Worm (Caenorhabditis elegans) whole organism, L4 larva: Measurements from ENCODE around the gene srt-29.

ENCODE experiments used
- F10B5.3 ChIP-seq: sonication (generic microtip); optimal IDR thresholded peaks from 2 replicates; lab custom pipeline; 2016; ENCODE audit warnings: mild to moderate bottlenecking, missing genetic modification characterization, missing compliant biosample characterization
- F44E2.7 ChIP-seq: fragments of 200-800 bp; sonication (Bioruptor generic); IDR thresholded peaks from 2 replicates; pipeline ENCODE4 v2.1.2; 2022; ENCODE audit warnings: missing genetic modification characterization, missing compliant biosample characterization
- F49E8.2 ChIP-seq: sonication (generic microtip); optimal IDR thresholded peaks from 2 replicates; lab custom pipeline; 2016; ENCODE audit warnings: missing compliant biosample characterization, mild to moderate bottlenecking, missing genetic modification characterization, borderline replicate concordance
- T20F7.1 ChIP-seq: fragments of 200-800 bp; sonication (Bioruptor generic); optimal IDR thresholded peaks from 2 replicates; lab custom pipeline; 2018; ENCODE audit warnings: mild to moderate bottlenecking, missing genetic modification characterization, missing compliant biosample characterization
- Y105C5A.15 ChIP-seq: fragments of 200-800 bp; sonication (Bioruptor generic); IDR thresholded peaks from 2 replicates; pipeline ENCODE4 v1.3.6; 2022; ENCODE audit warnings: missing genetic modification characterization, missing compliant biosample characterization
- Y75B8A.6 ChIP-seq: fragments of 200-800 bp; sonication (Bioruptor generic); IDR thresholded peaks from 2 replicates; pipeline ENCODE4 v1.3.6; 2022; ENCODE audit warnings: missing genetic modification reagents, missing genetic modification characterization, missing compliant biosample characterization
- ama-1 ChIP-seq: fragments of 150-350 bp; optimal IDR thresholded peaks from 2 replicates; lab custom pipeline; 2014; ENCODE audit warnings: inconsistent platforms, mixed read lengths
- ceh-82 ChIP-seq: sonication (generic microtip); optimal IDR thresholded peaks from 2 replicates; lab custom pipeline; 2017; ENCODE audit warnings: missing biosample characterization, missing genetic modification characterization
- daf-16 ChIP-seq, 3 experiments: sonication (generic microtip); optimal IDR thresholded peaks; 2 replicates each; lab custom pipeline; 2016 to 2017; ENCODE audit warnings: missing genetic modification characterization in 3 of 3, missing genetic modification reagents in 3 of 3, mild to moderate bottlenecking in 2 of 3, missing compliant biosample characterization in 2 of 3, missing biosample characterization in 1 of 3, moderate library complexity in 1 of 3
- dmd-6 ChIP-seq: fragments of 200-800 bp; sonication (Bioruptor generic); IDR thresholded peaks from 2 replicates; pipeline ENCODE4 v1.3.6; 2022; ENCODE audit warnings: missing genetic modification reagents, missing genetic modification characterization, missing compliant biosample characterization
- dmd-8 ChIP-seq: fragments of 200-800 bp; sonication (Bioruptor generic); IDR thresholded peaks from 2 replicates; pipeline ENCODE4 v1.3.6; 2022; ENCODE audit warnings: missing genetic modification characterization, missing compliant biosample characterization
- dmd-9 ChIP-seq: fragments of 200-800 bp; sonication (Bioruptor generic); IDR thresholded peaks from 2 replicates; pipeline ENCODE4 v1.3.6; 2022; ENCODE audit warnings: missing genetic modification reagents, missing genetic modification characterization, missing compliant biosample characterization
- dpl-1 ChIP-seq: fragments of 150-350 bp; optimal IDR thresholded peaks from 2 replicates; lab custom pipeline; 2014; ENCODE audit warnings: missing biosample characterization, missing genetic modification reagents, missing genetic modification characterization
- duxl-1 ChIP-seq: sonication (generic microtip); optimal IDR thresholded peaks from 2 replicates; lab custom pipeline; 2016; ENCODE audit warnings: mild to moderate bottlenecking, missing genetic modification characterization, moderate library complexity, missing compliant biosample characterization; ENCODE audit not compliant: poor library complexity
- dve-1 ChIP-seq: sonication (generic microtip); optimal IDR thresholded peaks from 2 replicates; lab custom pipeline; 2017; ENCODE audit warnings: antibody characterized with exemption, mild to moderate bottlenecking, missing genetic modification characterization, missing compliant biosample characterization; ENCODE audit not compliant: insufficient read depth
- fkh-10 ChIP-seq: fragments of 150-350 bp; optimal IDR thresholded peaks from 2 replicates; lab custom pipeline; 2014; ENCODE audit warnings: missing biosample characterization, missing genetic modification reagents, missing genetic modification characterization
- hif-1 ChIP-seq, 2 experiments: sonication (generic microtip); optimal IDR thresholded peaks; 2 replicates each; lab custom pipeline; 2016 to 2017; ENCODE audit warnings: missing compliant biosample characterization in 2 of 2, missing genetic modification characterization in 2 of 2, missing genetic modification reagents in 2 of 2, missing genotype in 2 of 2, mild to moderate bottlenecking in 1 of 2
- hlh-11 ChIP-seq: fragments of 200-800 bp; sonication (Bioruptor generic); optimal IDR thresholded peaks from 2 replicates; lab custom pipeline; 2018; ENCODE audit warnings: mild to moderate bottlenecking, missing genetic modification characterization, missing compliant biosample characterization
- lin-1 ChIP-seq: fragments of 200-800 bp; sonication (Bioruptor generic); IDR thresholded peaks from 2 replicates; pipeline ENCODE4 v1.3.6; 2022; ENCODE audit warnings: missing genetic modification reagents, missing genetic modification characterization, missing compliant biosample characterization
- lin-38 ChIP-seq: fragments of 200-800 bp; sonication (Bioruptor generic); IDR thresholded peaks from 2 replicates; pipeline ENCODE4 v1.3.6; 2022; ENCODE audit warnings: missing genetic modification reagents, missing genetic modification characterization, missing compliant biosample characterization
- madf-5 ChIP-seq, 2 experiments: fragments of 200-800 bp; sonication (Bioruptor generic); IDR thresholded peaks; 2 replicates each; pipeline ENCODE4 v1.3.6; 2022; ENCODE audit warnings: missing compliant biosample characterization in 2 of 2, missing genetic modification characterization in 2 of 2
- mdt-29 ChIP-seq: fragments of 200-800 bp; sonication (Bioruptor generic); IDR thresholded peaks from 2 replicates; pipeline ENCODE4 v1.3.6; 2022; ENCODE audit warnings: missing genetic modification reagents, missing genetic modification characterization, missing compliant biosample characterization
- mep-1 ChIP-seq: fragments of 150-350 bp; sonication (generic microtip); optimal IDR thresholded peaks from 3 replicates; lab custom pipeline; 2014; ENCODE audit warnings: missing biosample characterization, missing genetic modification characterization
- nhr-10 ChIP-seq: fragments of 150-350 bp; optimal IDR thresholded peaks from 2 replicates; lab custom pipeline; 2014; ENCODE audit warnings: missing biosample characterization, missing genetic modification characterization
- nhr-25 ChIP-seq: sonication (generic microtip); optimal IDR thresholded peaks from 2 replicates; lab custom pipeline; 2017; ENCODE audit warnings: missing genetic modification characterization, mild to moderate bottlenecking, missing compliant biosample characterization, antibody characterized with exemption, moderate library complexity, borderline replicate concordance; ENCODE audit not compliant: insufficient read depth
- nhr-28 ChIP-seq: fragments of 150-350 bp; optimal IDR thresholded peaks from 2 replicates; lab custom pipeline; 2014; ENCODE audit warnings: missing biosample characterization, missing genetic modification characterization
- nhr-41 ChIP-seq: fragments of 200-800 bp; sonication (Bioruptor generic); IDR thresholded peaks from 2 replicates; pipeline ENCODE4 v1.3.6; 2022; ENCODE audit warnings: missing genetic modification reagents, missing genetic modification characterization, missing compliant biosample characterization
- nhr-48 ChIP-seq: sonication (generic microtip); optimal IDR thresholded peaks from 2 replicates; lab custom pipeline; 2016; ENCODE audit warnings: mild to moderate bottlenecking, missing genetic modification characterization, missing compliant biosample characterization
- nhr-77 ChIP-seq: fragments of 150-350 bp; optimal IDR thresholded peaks from 2 replicates; lab custom pipeline; 2014; ENCODE audit warnings: missing biosample characterization, missing genetic modification characterization
- pha-4 ChIP-seq, 2 experiments: fragments of 150-350 bp in 1 of 2; fragments of 200-800 bp in 1 of 2; sonication (Bioruptor generic) in 1 of 2; IDR thresholded peaks in 1 of 2; optimal IDR thresholded peaks in 1 of 2; 2 replicates each; pipeline versions ENCODE4 v1.3.6 to Lab custom; 2014 to 2022; ENCODE audit warnings: missing genetic modification characterization in 2 of 2, missing genetic modification reagents in 2 of 2, missing biosample characterization in 1 of 2, missing compliant biosample characterization in 1 of 2
- php-3 ChIP-seq: fragments of 200-800 bp; sonication (Bioruptor generic); IDR thresholded peaks from 2 replicates; pipeline ENCODE4 v1.3.6; 2022; ENCODE audit warnings: missing genetic modification reagents, missing genetic modification characterization, missing compliant biosample characterization
- sdz-12 ChIP-seq: fragments of 200-800 bp; sonication (Bioruptor generic); optimal IDR thresholded peaks from 2 replicates; lab custom pipeline; 2018; ENCODE audit warnings: mild to moderate bottlenecking, missing genetic modification characterization, missing compliant biosample characterization
- skn-1 ChIP-seq: fragments of 150-350 bp; optimal IDR thresholded peaks from 2 replicates; lab custom pipeline; 2014; ENCODE audit warnings: missing biosample characterization, missing genetic modification characterization
- snpc-4 ChIP-seq: fragments of 150-350 bp; optimal IDR thresholded peaks from 2 replicates; lab custom pipeline; 2014; ENCODE audit warnings: missing biosample characterization, missing genetic modification characterization
- spr-3 ChIP-seq: fragments of 200-800 bp; sonication (Bioruptor generic); optimal IDR thresholded peaks from 2 replicates; lab custom pipeline; 2018; ENCODE audit warnings: mild to moderate bottlenecking, missing genetic modification characterization, missing compliant biosample characterization
- tag-97 ChIP-seq: fragments of 200-800 bp; sonication (Bioruptor generic); IDR thresholded peaks from 2 replicates; pipeline ENCODE4 v1.3.6; 2022; ENCODE audit warnings: missing genetic modification characterization, missing compliant biosample characterization
- unc-130 ChIP-seq: sonication (generic microtip); optimal IDR thresholded peaks from 2 replicates; lab custom pipeline; 2016; ENCODE audit warnings: missing genetic modification reagents, missing genetic modification characterization, missing compliant biosample characterization
- unc-62 ChIP-seq, 3 experiments: fragments of 150-350 bp in 1 of 3; sonication (generic microtip); optimal IDR thresholded peaks in 2 of 3; peaks in 1 of 3; 1 replicate in 1 of 3; 2 replicates in 2 of 3; lab custom pipeline; 2014 to 2017; ENCODE audit warnings: missing biosample characterization in 3 of 3, missing genetic modification characterization in 3 of 3, missing genetic modification reagents in 3 of 3, missing genotype in 1 of 3
- zag-1 ChIP-seq: fragments of 150-350 bp; optimal IDR thresholded peaks from 2 replicates; lab custom pipeline; 2014; ENCODE audit warnings: missing biosample characterization, missing genetic modification characterization
- zfp-2 ChIP-seq: sonication (generic microtip); optimal IDR thresholded peaks from 2 replicates; lab custom pipeline; 2016; ENCODE audit warnings: mild to moderate bottlenecking, missing genetic modification characterization, missing compliant biosample characterization
- zip-11 ChIP-seq: fragments of 200-800 bp; sonication (Bioruptor generic); IDR thresholded peaks from 2 replicates; pipeline ENCODE4 v1.3.6; 2022; ENCODE audit warnings: missing genetic modification characterization, missing compliant biosample characterization
- ztf-11 ChIP-seq: fragments of 150-350 bp; optimal IDR thresholded peaks from 2 replicates; lab custom pipeline; 2014; ENCODE audit warnings: missing biosample characterization, missing genetic modification characterization

Gene srt-29

DNA sequence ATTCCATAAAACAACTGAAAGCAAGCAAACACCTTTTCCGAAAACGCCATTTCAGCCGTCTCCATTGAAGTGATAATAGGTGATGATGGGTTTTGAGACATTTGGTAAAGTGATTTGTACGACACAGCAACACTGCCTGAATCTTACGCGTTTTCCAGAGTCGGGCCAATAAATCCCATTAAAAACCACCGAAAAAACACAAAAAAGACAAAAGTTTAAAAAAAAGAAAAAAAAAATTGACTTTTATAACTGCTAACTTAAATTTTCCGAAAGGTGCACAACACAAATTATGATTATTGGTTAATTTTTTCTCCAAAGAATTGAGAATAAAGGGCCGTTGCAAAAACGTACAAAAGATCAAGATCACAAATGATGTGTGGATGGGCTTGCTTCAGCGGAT lies 15.4 kb upstream of the srt-29 start, which contains the start of gene srg-57:
Gene srg-57, minus strand, starts transcription at position 101 of the 400 bp plus-strand sequence.
- TF ChIP-seq unc-62 (GFP tag; optimal IDR thresholded peaks at IDR 0.05 in 1 of 2; lab: Kevin White, UChicago) (peak in 1 of 2 experiments; percentile 55), unc-62 (tag; optimal IDR thresholded peaks at IDR 0.05; lab: Kevin White, UChicago) (no peak), zag-1 (tag; lab: Kevin White, UChicago) (no peak)

DNA sequence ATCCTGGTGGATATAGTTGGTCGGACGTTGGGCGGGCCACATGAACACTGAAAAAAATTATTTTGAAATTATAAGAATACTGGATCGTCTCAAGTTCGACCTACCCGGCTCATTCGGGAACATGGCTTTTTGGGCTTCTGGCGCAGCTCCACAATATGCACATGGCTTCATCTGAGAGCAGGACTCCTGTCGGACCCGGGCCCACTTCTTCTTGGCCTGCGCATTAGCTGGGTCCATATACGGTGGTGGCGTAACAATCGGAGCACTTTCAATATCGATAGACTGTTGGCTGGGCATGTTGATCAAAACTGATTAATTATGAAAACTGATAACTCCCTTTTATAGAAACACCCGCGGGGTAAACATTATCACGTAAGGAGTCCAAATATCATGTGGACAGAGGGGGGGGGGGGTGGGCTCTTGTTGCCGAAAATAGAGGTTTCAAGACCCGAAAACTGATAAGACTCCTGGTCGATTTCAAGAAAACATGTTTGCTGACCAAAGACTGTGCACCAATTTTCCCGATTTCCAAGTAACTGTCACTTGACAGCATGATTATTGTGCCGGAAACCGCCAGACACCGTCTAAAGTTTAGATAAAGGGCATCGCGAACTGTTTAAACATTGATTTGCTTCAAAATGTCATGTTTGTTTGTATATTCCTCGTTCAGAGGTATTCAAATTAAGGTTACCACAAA lies 12.0 kb upstream of the srt-29 start, which contains the start of gene dod-3:
Gene dod-3, minus strand, starts transcription at position 315 of the 697 bp plus-strand sequence.
- TF ChIP-seq nhr-10 (peak; percentile 2), Y75B8A.6 (no peak), dpl-1 (GFP tag; lab: Kevin White, UChicago) (no peak), ztf-11 (tag; lab: Kevin White, UChicago) (no peak), Y105C5A.15 (GFP tag; lab: Robert Waterston, UW) (no peak), nhr-48 (tag; lab: Kevin White, UChicago) (peak; percentile 46), F44E2.7 (GFP tag; lab: Robert Waterston, UW) (no peak), mep-1 (no peak), F10B5.3 (tag; lab: Kevin White, UChicago) (no peak), zip-11 (GFP tag; lab: Robert Waterston, UW) (no peak), madf-5 (GFP tag; IDR thresholded peaks at IDR 0.05; lab: Robert Waterston, UW) (no peak), spr-3 (GFP tag; lab: Kevin White, UChicago) (no peak), dmd-6 (peak; percentile 89), skn-1 (tag; lab: Kevin White, UChicago) (no peak), ceh-82 (tag; lab: Kevin White, UChicago) (no peak), daf-16 (GFP tag; optimal IDR thresholded peaks at IDR 0.05; lab: Kevin White, UChicago) (peak in 1 of 2 experiments; percentile 48), daf-16 (tag; optimal IDR thresholded peaks at IDR 0.05; lab: Kevin White, UChicago) (peak; percentile 92), lin-1 (GFP tag; lab: Robert Waterston, UW) (peak; percentile 78), mdt-29 (no peak), nhr-28 (tag; lab: Kevin White, UChicago) (no peak), dmd-9 (GFP tag; lab: Robert Waterston, UW) (no peak), nhr-77 (peak; percentile 32), snpc-4 (tag; lab: Kevin White, UChicago) (no peak), ama-1 (lab: Kevin White, UChicago) (peak; percentile 74), dve-1 (tag; lab: Kevin White, UChicago) (peak; percentile 59), hlh-11 (peak; percentile 92), hif-1 (tag; optimal IDR thresholded peaks at IDR 0.05; lab: Kevin White, UChicago) (peak in 1 of 2 experiments; percentile 89), F49E8.2 (tag; lab: Kevin White, UChicago) (no peak), sdz-12 (no peak), php-3 (peak; percentile 21; the same call in 1 of the 2 replicates)
- TF ChIP-seq, all 104 proteins: peak for 11

- no peak for TF ChIP-seq madf-5 (GFP tag; IDR thresholded peaks at IDR 0.05; lab: Robert Waterston, UW)
- no peak for TF ChIP-seq nhr-25 (tag; lab: Kevin White, UChicago)
- no peak for TF ChIP-seq unc-130 (GFP tag; lab: Kevin White, UChicago)
- no peak for TF ChIP-seq spr-3 (GFP tag; lab: Kevin White, UChicago)
- TF ChIP-seq F49E8.2 (tag; lab: Kevin White, UChicago), result no peak
- no peak for TF ChIP-seq zfp-2
- TF ChIP-seq duxl-1, result no peak
- TF ChIP-seq nhr-77, result no peak
- TF ChIP-seq pha-4 (GFP tag; IDR thresholded peaks at IDR 0.05; lab: Robert Waterston, UW), result no peak
- no peak for TF ChIP-seq pha-4 (tag; optimal IDR thresholded peaks at IDR 0.05; lab: Kevin White, UChicago)
- TF ChIP-seq fkh-10, result no peak
- no peak for TF ChIP-seq dmd-8 (GFP tag; lab: Robert Waterston, UW)
- TF ChIP-seq lin-38, result no peak
- TF ChIP-seq unc-62 (GFP tag; optimal IDR thresholded peaks at IDR 0.05 in 1 of 2; lab: Kevin White, UChicago), result no peak
- TF ChIP-seq unc-62 (tag; optimal IDR thresholded peaks at IDR 0.05; lab: Kevin White, UChicago), result no peak
- no peak for TF ChIP-seq T20F7.1
- no peak for TF ChIP-seq nhr-41 (GFP tag; lab: Robert Waterston, UW)
- no peak for TF ChIP-seq tag-97 (GFP tag; lab: Robert Waterston, UW)
- TF ChIP-seq Y75B8A.6, result no peak
- TF ChIP-seq F10B5.3 (tag; lab: Kevin White, UChicago), result no peak
Observed at ce11 chrV:2728236-2728635, 9.3 kb upstream of the srt-29 start, which contains the start of gene str-33. Gene str-33 (plus strand): TSS chrV:2728536.
